Worm (Caenorhabditis elegans) whole organism, young adult: ENCODE results near the gene C25A8.5.

Source experiments
- ama-1 ChIP-seq, 3 experiments: fragments of 150-350 bp in 1 of 3; sonication (generic microtip) in 2 of 3; optimal IDR thresholded peaks; 2 replicates each; lab custom pipeline; 2014 to 2018; ENCODE audit warnings: missing biosample characterization in 2 of 3, missing genetic modification characterization in 2 of 3, missing genetic modification reagents in 2 of 3
- atf-7 ChIP-seq: sonication (generic microtip); optimal IDR thresholded peaks from 2 replicates; lab custom pipeline; 2017; ENCODE audit warnings: mild to moderate bottlenecking, missing genetic modification characterization, missing compliant biosample characterization
- ceh-79 ChIP-seq: sonication (generic microtip); optimal IDR thresholded peaks from 2 replicates; lab custom pipeline; 2017; ENCODE audit warnings: mild to moderate bottlenecking, missing genetic modification characterization, missing compliant biosample characterization
- dox-1 ChIP-seq: fragments of 200-800 bp; sonication (Bioruptor generic); IDR thresholded peaks from 2 replicates; pipeline ENCODE4 v1.3.6; 2022; ENCODE audit warnings: missing genetic modification reagents, missing genetic modification characterization, missing compliant biosample characterization
- egl-18 ChIP-seq: fragments of 200-800 bp; sonication (Bioruptor generic); IDR thresholded peaks from 2 replicates; pipeline ENCODE4 v1.3.6; 2022; ENCODE audit warnings: missing genetic modification reagents, missing genetic modification characterization, missing compliant biosample characterization
- ets-4 ChIP-seq: fragments of 200-800 bp; sonication (Bioruptor generic); optimal IDR thresholded peaks from 2 replicates; lab custom pipeline; 2018; ENCODE audit warnings: mild to moderate bottlenecking, missing genetic modification characterization, missing compliant biosample characterization
- lin-26 ChIP-seq: fragments of 200-800 bp; sonication (Bioruptor generic); IDR thresholded peaks from 2 replicates; pipeline ENCODE4 v1.3.6; 2022; ENCODE audit warnings: missing genetic modification reagents, missing genetic modification characterization, missing compliant biosample characterization
- pha-4 ChIP-seq: fragments of 150-350 bp; sonication (generic microtip); optimal IDR thresholded peaks from 2 replicates; lab custom pipeline; 2014; ENCODE audit warnings: missing biosample characterization, missing genetic modification reagents, missing genetic modification characterization
- rec-8 ChIP-seq, 2 experiments: sonication (generic microtip); optimal IDR thresholded peaks; 2 replicates each; lab custom pipeline; 2016; ENCODE audit warnings: mild to moderate bottlenecking in 2 of 2, missing genetic modification characterization in 2 of 2, missing genetic modification reagents in 2 of 2, missing genotype in 2 of 2, missing biosample characterization in 1 of 2, missing compliant biosample characterization in 1 of 2, moderate library complexity in 1 of 2
- tlf-1 ChIP-seq: fragments of 200-800 bp; sonication (Bioruptor generic); optimal IDR thresholded peaks from 2 replicates; lab custom pipeline; 2018; ENCODE audit warnings: mild to moderate bottlenecking, missing genetic modification characterization, missing compliant biosample characterization
- xnd-1 ChIP-seq: sonication (generic microtip); optimal IDR thresholded peaks from 2 replicates; lab custom pipeline; 2016; ENCODE audit warnings: missing genotype, missing genetic modification reagents, missing genetic modification characterization, missing compliant biosample characterization
- ztf-26 ChIP-seq: sonication (generic microtip); optimal IDR thresholded peaks from 2 replicates; lab custom pipeline; 2017; ENCODE audit warnings: missing genetic modification characterization, missing compliant biosample characterization
- ztf-28 ChIP-seq: fragments of 200-800 bp; sonication (Bioruptor generic); IDR thresholded peaks from 2 replicates; pipeline ENCODE4 v1.3.6; 2022; ENCODE audit warnings: missing genetic modification reagents, missing genetic modification characterization, missing compliant biosample characterization

DNA sequence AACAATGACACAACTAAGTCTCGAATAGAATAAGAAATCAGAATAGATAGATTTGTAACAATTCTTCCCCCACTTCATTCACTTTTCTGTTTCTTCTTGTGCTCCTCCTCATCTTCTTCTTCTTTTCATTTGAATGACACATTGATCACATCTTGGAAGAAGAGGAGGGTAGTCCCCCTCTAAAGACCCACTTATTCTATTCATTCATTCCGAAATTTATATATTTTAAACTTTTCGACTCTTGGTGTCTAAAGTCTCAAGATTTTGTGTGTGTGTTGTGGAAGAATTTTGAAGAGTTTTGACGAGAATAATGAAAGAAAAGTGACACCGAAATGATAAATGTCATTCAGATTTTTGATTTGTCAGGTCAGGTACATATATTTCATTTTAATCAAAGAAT is 8.2 kb upstream of the C25A8.5 start:
- TF ChIP-seq pha-4 (tag; lab: Kevin White, UChicago), result no peak
- TF ChIP-seq tlf-1, result no peak
- TF ChIP-seq atf-7 (tag; lab: Kevin White, UChicago), result no peak
- no peak for TF ChIP-seq ceh-79 (tag; lab: Kevin White, UChicago)
- TF ChIP-seq ztf-28 (GFP tag; lab: Robert Waterston, UW), result no peak
- no peak for TF ChIP-seq ztf-26 (tag; lab: Kevin White, UChicago)
- no peak for TF ChIP-seq xnd-1
- no peak for TF ChIP-seq egl-18 (GFP tag; lab: Robert Waterston, UW)
- TF ChIP-seq rec-8 (tag; optimal IDR thresholded peaks at IDR 0.05; lab: Kevin White, UChicago), result no peak
- TF ChIP-seq dox-1 (GFP tag; lab: Robert Waterston, UW), result no peak
- no peak for TF ChIP-seq ets-4 (GFP tag; lab: Kevin White, UChicago)
- no peak for TF ChIP-seq lin-26 (GFP tag; lab: Robert Waterston, UW)
- TF ChIP-seq ama-1 (optimal IDR thresholded peaks at IDR 0.05; lab: Kevin White, UChicago), result no peak
- no peak for TF ChIP-seq ama-1 (GFP tag; optimal IDR thresholded peaks at IDR 0.05; lab: Kevin White, UChicago)
